Fruit fly (Drosophila melanogaster): ENCODE results near the gene CG34167.

The CG34167 gene

dm6 chr2L:16003541-16003940 lies at the start of gene CG34167:
TSS of gene CG34167 (minus strand) at chr2L:16003641.
- TF ChIP-seq Hr78 (GFP tag; optimal IDR thresholded peaks at IDR 0.05) = no peak
- no peak for TF ChIP-seq btn (GFP tag; optimal IDR thresholded peaks at IDR 0.05)
- TF ChIP-seq zfh2 (GFP tag; optimal IDR thresholded peaks at IDR 0.05) = no peak
- no peak for TF ChIP-seq CG8765 (GFP tag; IDR thresholded peaks at IDR 0.05)
- no peak for TF ChIP-seq NC2β (GFP tag; optimal IDR thresholded peaks at IDR 0.05)
- TF ChIP-seq gcm2 (GFP tag; optimal IDR thresholded peaks at IDR 0.05) = no peak
- no peak for TF ChIP-seq sisA (GFP tag; IDR thresholded peaks at IDR 0.05)
- TF ChIP-seq CG12104 (GFP tag; optimal IDR thresholded peaks at IDR 0.05) = no peak
- no peak for TF ChIP-seq C15 (GFP tag; IDR thresholded peaks at IDR 0.05)
- no peak for TF ChIP-seq psq (GFP tag; optimal IDR thresholded peaks at IDR 0.05)
- no peak for TF ChIP-seq zen2 (GFP tag; IDR thresholded peaks at IDR 0.05; ENCODE audit: partially characterized antibody)
- TF ChIP-seq CG12391 (tag; optimal IDR thresholded peaks at IDR 0.05) = no peak
- TF ChIP-seq pzg (GFP tag; optimal IDR thresholded peaks at IDR 0.05) = no peak
- TF ChIP-seq dysf (GFP tag; IDR thresholded peaks at IDR 0.05) = no peak
- TF ChIP-seq CG7786 (GFP tag; optimal IDR thresholded peaks at IDR 0.05) = no peak

- TF ChIP-seq usp (GFP tag; optimal IDR thresholded peaks at IDR 0.05) (no peak), abd-A (tag; optimal IDR thresholded peaks at IDR 0.05) (peak; percentile 37), CG12071 (GFP tag; optimal IDR thresholded peaks at IDR 0.05) (no peak), jumu (GFP tag; optimal IDR thresholded peaks at IDR 0.05) (no peak), CG30020 (tag; optimal IDR thresholded peaks at IDR 0.05) (no peak), ewg (GFP tag; optimal IDR thresholded peaks at IDR 0.05) (peak; percentile 79), sob (GFP tag; IDR thresholded peaks at IDR 0.05) (no peak; the same call in 1 of the 2 replicates), CG8359 (GFP tag; optimal IDR thresholded peaks at IDR 0.05; ENCODE audit: borderline replicate concordance) (no peak), CG4730 (GFP tag; IDR thresholded peaks at IDR 0.05) (no peak), NfI (GFP tag; optimal IDR thresholded peaks at IDR 0.05) (no peak), Dfd (GFP tag; optimal IDR thresholded peaks at IDR 0.05) (peak in 1 of 2 experiments; percentile 99), grau (tag; optimal IDR thresholded peaks at IDR 0.05) (no peak), Ets65A (GFP tag) (peak; percentile 89), CG11695 (GFP tag; IDR thresholded peaks at IDR 0.05) (no peak), Atf6 (GFP tag; IDR thresholded peaks at IDR 0.05) (no peak), slbo (GFP tag; IDR thresholded peaks at IDR 0.05) (no peak), TFAM (GFP tag; optimal IDR thresholded peaks at IDR 0.05) (no peak), HHEX (GFP tag; optimal IDR thresholded peaks at IDR 0.05) (no peak), CG10462 (GFP tag; optimal IDR thresholded peaks at IDR 0.05) (no peak), CG10267 (tag; optimal IDR thresholded peaks at IDR 0.05) (no peak), Usf (GFP tag; optimal IDR thresholded peaks at IDR 0.05) (no peak), shn (GFP tag; optimal IDR thresholded peaks at IDR 0.05) (no peak), nau (GFP tag; optimal IDR thresholded peaks at IDR 0.05) (no peak), sd (tag; optimal IDR thresholded peaks at IDR 0.05) (no peak), bsh (GFP tag; optimal IDR thresholded peaks at IDR 0.05) (no peak), CG6175 (GFP tag; IDR thresholded peaks at IDR 0.05) (no peak), MTF-1 (GFP tag; optimal IDR thresholded peaks at IDR 0.05; ENCODE audit: borderline replicate concordance) (no peak), Trl (optimal IDR thresholded peaks at IDR 0.05) (peak; percentile 38 to 41), Trl (GFP tag; optimal IDR thresholded peaks at IDR 0.05) (no peak), tio (GFP tag; optimal IDR thresholded peaks at IDR 0.05) (no peak), gfzf (GFP tag; optimal IDR thresholded peaks at IDR 0.05) (no peak), CG31388 (GFP tag; optimal IDR thresholded peaks at IDR 0.05) (no peak), crol (GFP tag; IDR thresholded peaks at IDR 0.05) (no peak), CG11560 (tag; IDR thresholded peaks at IDR 0.05) (no peak), Hr78 (GFP tag; optimal IDR thresholded peaks at IDR 0.05) (peak in 1 of 2 experiments; percentile 45), vfl (GFP tag; optimal IDR thresholded peaks at IDR 0.05) (no peak), Mrtf (GFP tag; IDR thresholded peaks at IDR 0.05) (no peak), zfh1 (GFP tag; IDR thresholded peaks at IDR 0.05) (no peak; the same call in 2 of the 3 replicates)
These were observed 46.2 kb upstream of the CG34167 start, which contains the start of gene beat-Ia for dm6 chr2L:16049647-16050046. TSS of gene beat-Ia (plus strand) at chr2L:16049965.
